Worm (Caenorhabditis elegans): ENCODE measurements around the gene R05H5.3.

The R05H5.3 gene

ce11 chrII:10222577-10222976 is 25.2 kb downstream of the R05H5.3 start, which contains the start of gene plc-3:
TSS of gene plc-3 (plus strand) at chrII:10222877.
- TF ChIP-seq nhr-2 (tag; optimal IDR thresholded peaks at IDR 0.05) (no peak), snpc-4 (tag; optimal IDR thresholded peaks at IDR 0.05) (no peak), lin-13 (tag; optimal IDR thresholded peaks at IDR 0.05) (no peak), tbx-8 (GFP tag; optimal IDR thresholded peaks at IDR 0.05) (no peak), flh-1 (GFP tag; optimal IDR thresholded peaks at IDR 0.05) (no peak), nhr-12 (tag; optimal IDR thresholded peaks at IDR 0.05) (no peak), drap-1 (GFP tag; optimal IDR thresholded peaks at IDR 0.05) (no peak), mep-1 (tag; optimal IDR thresholded peaks at IDR 0.05) (no peak), unc-39 (tag; optimal IDR thresholded peaks at IDR 0.05) (no peak), cnd-1 (tag; optimal IDR thresholded peaks at IDR 0.05) (no peak)

ce11 chrII:10227030-10227429 is 29.6 kb downstream of the R05H5.3 start, which contains the start of gene srh-135:
TSS of gene srh-135 (minus strand) at chrII:10227130.
- TF ChIP-seq bed-3 (GFP tag; optimal IDR thresholded peaks at IDR 0.05) = no peak

ce11 chrII:10230972-10231371 is 33.5 kb downstream of the R05H5.3 start, which contains the start of gene T01E8.8:
TSS of gene T01E8.8 (plus strand) at chrII:10231272.
- no peak for TF ChIP-seq elt-3 (tag; optimal IDR thresholded peaks at IDR 0.05)
- TF ChIP-seq elt-1 (tag; optimal IDR thresholded peaks at IDR 0.05; ENCODE audit: borderline replicate concordance, insufficient read depth) = no peak
- TF ChIP-seq nhr-28 (tag; optimal IDR thresholded peaks at IDR 0.05) = no peak
- TF ChIP-seq pha-4 (tag; optimal IDR thresholded peaks at IDR 0.05) = no peak
- TF ChIP-seq lsy-2 (tag; optimal IDR thresholded peaks at IDR 0.05) = no peak
- TF ChIP-seq drap-1 (GFP tag; optimal IDR thresholded peaks at IDR 0.05) = no peak
- TF ChIP-seq nhr-76 (tag; optimal IDR thresholded peaks at IDR 0.05) = no peak
- no peak for TF ChIP-seq ces-1 (GFP tag; optimal IDR thresholded peaks at IDR 0.05)
- TF ChIP-seq zip-8 (tag; optimal IDR thresholded peaks at IDR 0.05) = no peak
- no peak for TF ChIP-seq blmp-1 (tag; optimal IDR thresholded peaks at IDR 0.05)
- TF ChIP-seq mls-2 (tag; optimal IDR thresholded peaks at IDR 0.05) = no peak

ce11 chrII:10231874-10232273 is 34.4 kb downstream of the R05H5.3 start:
- TF ChIP-seq ztf-11 (tag; optimal IDR thresholded peaks at IDR 0.05) (no peak), M03D4.4 (tag; optimal IDR thresholded peaks at IDR 0.05) (no peak), mep-1 (tag; optimal IDR thresholded peaks at IDR 0.05) (no peak), ceh-83 (GFP tag; optimal IDR thresholded peaks at IDR 0.05) (no peak), lin-32 (GFP tag; optimal IDR thresholded peaks at IDR 0.05) (no peak), ceh-39 (tag; optimal IDR thresholded peaks at IDR 0.05) (no peak), cnd-1 (tag; optimal IDR thresholded peaks at IDR 0.05) (no peak), ces-1 (GFP tag; optimal IDR thresholded peaks at IDR 0.05) (no peak), ham-2 (GFP tag; optimal IDR thresholded peaks at IDR 0.05) (no peak), nhr-28 (tag; optimal IDR thresholded peaks at IDR 0.05) (no peak), lsy-2 (tag; optimal IDR thresholded peaks at IDR 0.05) (no peak), mls-2 (tag; optimal IDR thresholded peaks at IDR 0.05) (no peak), nhr-2 (tag; optimal IDR thresholded peaks at IDR 0.05) (no peak), bed-3 (GFP tag; optimal IDR thresholded peaks at IDR 0.05) (no peak), unc-62 (GFP tag; optimal IDR thresholded peaks at IDR 0.05) (no peak)

ce11 chrII:10234398-10234797 is 37.0 kb downstream of the R05H5.3 start, which contains the start of gene ubxn-5:
TSS of gene ubxn-5 (minus strand) at chrII:10234498.
- TF ChIP-seq unc-120 (tag; optimal IDR thresholded peaks at IDR 0.05; ENCODE audit: poor library complexity, severe bottlenecking) (no peak), pha-4 (tag; optimal IDR thresholded peaks at IDR 0.05) (no peak), ceh-43 (GFP tag; optimal IDR thresholded peaks at IDR 0.05) (no peak), ham-2 (GFP tag; optimal IDR thresholded peaks at IDR 0.05) (no peak), elt-3 (tag; optimal IDR thresholded peaks at IDR 0.05) (no peak), nhr-2 (tag; optimal IDR thresholded peaks at IDR 0.05) (no peak)

ce11 chrII:10239595-10239994 is 42.2 kb downstream of the R05H5.3 start, which contains the start of gene mec-15:
TSS of gene mec-15 (minus strand) at chrII:10239695.
- no peak for TF ChIP-seq blmp-1 (tag; optimal IDR thresholded peaks at IDR 0.05)
- TF ChIP-seq ceh-39 (tag; optimal IDR thresholded peaks at IDR 0.05) = no peak
- no peak for TF ChIP-seq hlh-1 (tag; optimal IDR thresholded peaks at IDR 0.05)
- no peak for TF ChIP-seq lin-32 (GFP tag; optimal IDR thresholded peaks at IDR 0.05)
- TF ChIP-seq nhr-237 (tag; optimal IDR thresholded peaks at IDR 0.05) = no peak
- no peak for TF ChIP-seq tbx-8 (GFP tag; optimal IDR thresholded peaks at IDR 0.05)

Data from whole organism, mixed stage, embryonic.